Fruit fly (Drosophila melanogaster): ENCODE data around the gene Msp300.

Gene Msp300

dm6 chr2L:5145247-5146197 is 44.8 kb downstream of the Msp300 start (continued):
- TF ChIP-seq CG34376 (GFP tag; optimal IDR thresholded peaks at IDR 0.05) (peak; percentile 85), CG10543 (GFP tag; optimal IDR thresholded peaks at IDR 0.05) (peak; percentile 97), CG1792 (GFP tag; optimal IDR thresholded peaks at IDR 0.05) (no peak), Ets65A (GFP tag) (no peak), Dip3 (GFP tag; optimal IDR thresholded peaks at IDR 0.05) (peak; percentile 12), CG14050 (GFP tag; IDR thresholded peaks at IDR 0.05) (peak; percentile 93), ATbp (GFP tag; optimal IDR thresholded peaks at IDR 0.05) (peak; percentile 87), Drgx (GFP tag; IDR thresholded peaks at IDR 0.05) (peak; percentile 95), Hr3 (GFP tag; optimal IDR thresholded peaks at IDR 0.05) (peak; percentile 89), HmgD (GFP tag; optimal IDR thresholded peaks at IDR 0.05) (no peak), CG6791 (GFP tag; IDR thresholded peaks at IDR 0.05; ENCODE audit: partially characterized antibody) (no peak), vvl (GFP tag; IDR thresholded peaks at IDR 0.05) (peak; percentile 97), CG7839 (tag; optimal IDR thresholded peaks at IDR 0.05) (peak; percentile 98), ara (GFP tag; IDR thresholded peaks at IDR 0.05) (peak; percentile 92), CG17612 (GFP tag; IDR thresholded peaks at IDR 0.05) (peak; percentile 92), amos (GFP tag; IDR thresholded peaks at IDR 0.05; ENCODE audit: partially characterized antibody) (no peak; the same call in 1 of the 2 replicates), dysf (GFP tag; IDR thresholded peaks at IDR 0.05) (peak; percentile 98), Dek (tag; optimal IDR thresholded peaks at IDR 0.05) (peak; percentile 97), mirr (GFP tag; optimal IDR thresholded peaks at IDR 0.05) (peak; percentile 85), CG2202 (tag; optimal IDR thresholded peaks at IDR 0.05) (peak; percentile 56), exex (tag; optimal IDR thresholded peaks at IDR 0.05) (peak; percentile 89), pita (GFP tag; optimal IDR thresholded peaks at IDR 0.05) (no peak), CG43689 (GFP tag; IDR thresholded peaks at IDR 0.05) (peak; percentile 81), HLH3B (GFP tag; IDR thresholded peaks at IDR 0.05) (peak; percentile 96), CG8388 (GFP tag; optimal IDR thresholded peaks at IDR 0.05) (peak; percentile 92), Sox100B (GFP tag; optimal IDR thresholded peaks at IDR 0.05) (peak; percentile 99), hkb (optimal IDR thresholded peaks at IDR 0.05) (no peak), hkb (GFP tag; IDR thresholded peaks at IDR 0.05) (peak; percentile 95), Blimp-1 (GFP tag; optimal IDR thresholded peaks at IDR 0.05) (peak; percentile 93), CG11723 (GFP tag; optimal IDR thresholded peaks at IDR 0.05) (peak; percentile 83), lilli (GFP tag; optimal IDR thresholded peaks at IDR 0.05) (peak; percentile 81), az2 (GFP tag; optimal IDR thresholded peaks at IDR 0.05) (peak; percentile 89), CG6689 (GFP tag; IDR thresholded peaks at IDR 0.05) (peak; percentile 97), bbx (GFP tag; IDR thresholded peaks at IDR 0.05; ENCODE audit: partially characterized antibody) (no peak), CG1647 (GFP tag; optimal IDR thresholded peaks at IDR 0.05) (no peak), tll (GFP tag; optimal IDR thresholded peaks at IDR 0.05) (no peak), H2.0 (GFP tag; IDR thresholded peaks at IDR 0.05) (peak; percentile 94), CG17802 (tag; optimal IDR thresholded peaks at IDR 0.05) (peak; percentile 65), CkIIα-i1 (GFP tag; IDR thresholded peaks at IDR 0.05) (0 out of 2 replicates have a peak, but pooled peaks have one; percentile 51), cato (GFP tag; optimal IDR thresholded peaks at IDR 0.05; ENCODE audit: borderline replicate concordance) (peak; percentile 49), CG11695 (GFP tag; IDR thresholded peaks at IDR 0.05) (peak; percentile 99), CG11504 (tag; optimal IDR thresholded peaks at IDR 0.05) (peak; percentile 97), NC2β (GFP tag; optimal IDR thresholded peaks at IDR 0.05) (no peak), CG4730 (GFP tag; IDR thresholded peaks at IDR 0.05) (peak; percentile 94), CG7556 (GFP tag; optimal IDR thresholded peaks at IDR 0.05) (peak; percentile 98), dmrt99B (tag; optimal IDR thresholded peaks at IDR 0.05) (peak; percentile 99), caup (GFP tag; optimal IDR thresholded peaks at IDR 0.05; ENCODE audit: severe bottlenecking) (peak; percentile 94), CG15601 (tag; optimal IDR thresholded peaks at IDR 0.05) (peak; percentile 94)

All from whole organism, embryonic.